Fruit fly (Drosophila melanogaster): ENCODE data around the gene CG5282.

dm6 chr3L:20376564-20376920 is 49.3 kb downstream of the CG5282 start:
- TF ChIP-seq CG8478 (optimal IDR thresholded peaks at IDR 0.05), result no peak
- TF ChIP-seq CTCF (optimal IDR thresholded peaks at IDR 0.05), result no peak
